Fruit fly (Drosophila melanogaster) Kc167 (cell line): ENCODE data around the gene Hsp70Bbb.

Source experiments
- Sin3A ChIP-seq: fragments of >200 bp; optimal IDR thresholded peaks from 2 replicates; lab custom pipeline; 2018; ENCODE audit warnings: missing external identifiers
- h ChIP-seq: fragments of >200 bp; optimal IDR thresholded peaks from 3 replicates; lab custom pipeline; 2018; ENCODE audit warnings: missing external identifiers
- ttk ChIP-seq: sonication (Bioruptor generic); optimal IDR thresholded peaks from 2 replicates; lab custom pipeline; 2017; ENCODE audit warnings: missing external identifiers

- TF ChIP-seq h (lab: Kevin White, UChicago) (no peak), Sin3A (lab: Kevin White, UChicago) (no peak), ttk (lab: Kevin White, UChicago) (no peak)
Measured at dm6 chr3R:12542947-12543346, 40.6 kb downstream of the Hsp70Bbb start.
